Worm (Caenorhabditis elegans): ENCODE measurements around the gene gmap-1.
A peak's percentile ranks its signal among the peaks of the same experiment; 100 is the strongest.

DNA sequence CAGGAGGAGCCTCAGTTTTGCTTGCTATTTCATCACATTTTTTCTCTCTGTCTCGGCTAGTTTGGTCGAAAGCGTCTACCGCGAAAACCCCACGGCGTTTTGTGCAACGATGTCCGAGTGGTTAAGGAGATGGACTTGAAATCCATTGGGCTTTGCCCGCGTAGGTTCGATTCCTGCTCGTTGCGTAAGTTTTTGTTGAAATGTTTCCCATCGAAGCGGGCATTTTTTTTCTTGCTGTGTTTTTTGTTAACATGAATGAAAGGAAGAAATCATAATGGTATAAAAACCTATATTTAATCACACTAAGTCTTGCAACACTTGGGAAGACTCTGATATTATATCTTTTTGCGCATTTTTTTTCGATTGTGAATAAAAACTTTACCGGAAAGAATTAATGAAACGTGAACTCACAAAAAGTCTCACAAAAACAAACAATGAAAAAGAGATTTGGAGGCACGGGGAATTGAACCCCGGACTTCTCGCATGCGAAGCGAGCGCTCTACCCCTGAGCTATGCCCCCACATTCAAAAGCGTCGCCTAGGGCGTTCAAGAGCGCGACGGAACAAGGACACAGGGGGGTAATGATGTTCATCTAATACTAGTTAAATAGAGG is 44.8 kb downstream of the gmap-1 start:
- no peak for TF ChIP-seq ztf-11 (tag; optimal IDR thresholded peaks at IDR 0.05)
- TF ChIP-seq mdl-1 (tag; optimal IDR thresholded peaks at IDR 0.05), result no peak
- no peak for TF ChIP-seq fkh-10 (GFP tag; optimal IDR thresholded peaks at IDR 0.05)
- peak; percentile 26 for TF ChIP-seq unc-62 (GFP tag; optimal IDR thresholded peaks at IDR 0.05)
- no peak for TF ChIP-seq fkh-2 (tag; optimal IDR thresholded peaks at IDR 0.05)
- peak; percentile 44 for TF ChIP-seq zag-1 (tag; optimal IDR thresholded peaks at IDR 0.05)
- peak; percentile 77 for TF ChIP-seq nhr-43 (tag; optimal IDR thresholded peaks at IDR 0.05; ENCODE audit: poor library complexity, severe bottlenecking)
- no peak for TF ChIP-seq unc-39 (tag; optimal IDR thresholded peaks at IDR 0.05)
- TF ChIP-seq nhr-11 (tag; optimal IDR thresholded peaks at IDR 0.05), result peak; percentile 0
- peak; percentile 63 for TF ChIP-seq tbx-2 (tag; optimal IDR thresholded peaks at IDR 0.05)
- no peak for TF ChIP-seq aly-2 (tag; optimal IDR thresholded peaks at IDR 0.05)

Measured in whole organism, L3 larva.